Worm (Caenorhabditis elegans) whole organism, mixed stage, embryonic: ENCODE data around the gene flp-8.
A peak's percentile ranks its signal among the peaks of the same experiment; 100 is the strongest.

ENCODE experiments used
- M03D4.4 ChIP-seq: sonication (generic microtip); optimal IDR thresholded peaks from 2 replicates; lab custom pipeline; 2017; ENCODE audit warnings: mild to moderate bottlenecking, missing genetic modification characterization, missing compliant biosample characterization
- bed-3 ChIP-seq: fragments of 200-800 bp; sonication (Bioruptor generic); optimal IDR thresholded peaks from 3 replicates; lab custom pipeline; 2018; ENCODE audit warnings: mild to moderate bottlenecking, missing genetic modification characterization, moderate library complexity, missing compliant biosample characterization
- blmp-1 ChIP-seq: fragments of 150-350 bp; optimal IDR thresholded peaks from 2 replicates; lab custom pipeline; 2014; ENCODE audit warnings: missing biosample characterization, missing genetic modification characterization
- ceh-39 ChIP-seq: fragments of 150-350 bp; optimal IDR thresholded peaks from 2 replicates; lab custom pipeline; 2014; ENCODE audit warnings: missing biosample characterization, missing genetic modification characterization
- ceh-43 ChIP-seq: fragments of 200-800 bp; sonication (Bioruptor generic); optimal IDR thresholded peaks from 2 replicates; lab custom pipeline; 2018; ENCODE audit warnings: mild to moderate bottlenecking, missing genetic modification characterization, moderate library complexity, missing compliant biosample characterization
- ceh-83 ChIP-seq: fragments of 200-800 bp; sonication (Bioruptor generic); optimal IDR thresholded peaks from 2 replicates; lab custom pipeline; 2018; ENCODE audit warnings: mild to moderate bottlenecking, missing genetic modification characterization, missing compliant biosample characterization
- ces-1 ChIP-seq: fragments of 150-350 bp; optimal IDR thresholded peaks from 2 replicates; lab custom pipeline; 2014; ENCODE audit warnings: missing biosample characterization, missing genetic modification reagents, missing genetic modification characterization
- cnd-1 ChIP-seq: fragments of 200-800 bp; sonication (Bioruptor generic); optimal IDR thresholded peaks from 2 replicates; lab custom pipeline; 2018; ENCODE audit warnings: mild to moderate bottlenecking, missing genetic modification characterization, missing compliant biosample characterization
- drap-1 ChIP-seq: fragments of 200-800 bp; sonication (Bioruptor generic); optimal IDR thresholded peaks from 3 replicates; lab custom pipeline; 2018; ENCODE audit warnings: mild to moderate bottlenecking, missing genetic modification characterization, missing compliant biosample characterization
- elt-1 ChIP-seq: sonication (generic microtip); optimal IDR thresholded peaks from 2 replicates; lab custom pipeline; 2017; ENCODE audit warnings: missing genetic modification characterization, mild to moderate bottlenecking, missing compliant biosample characterization, antibody characterized with exemption, moderate library complexity, borderline replicate concordance; ENCODE audit not compliant: insufficient read depth
- elt-3 ChIP-seq: fragments of 150-350 bp; optimal IDR thresholded peaks from 2 replicates; lab custom pipeline; 2014; ENCODE audit warnings: missing biosample characterization, missing genetic modification characterization
- flh-1 ChIP-seq: fragments of 200-800 bp; sonication (Bioruptor generic); optimal IDR thresholded peaks from 2 replicates; lab custom pipeline; 2018; ENCODE audit warnings: mild to moderate bottlenecking, missing genetic modification characterization, moderate library complexity, missing compliant biosample characterization
- hlh-1 ChIP-seq: fragments of 150-350 bp; optimal IDR thresholded peaks from 2 replicates; lab custom pipeline; 2014; ENCODE audit warnings: missing biosample characterization, missing genetic modification reagents, missing genetic modification characterization
- lin-13 ChIP-seq: fragments of 150-350 bp; optimal IDR thresholded peaks from 2 replicates; lab custom pipeline; 2014; ENCODE audit warnings: missing biosample characterization, missing genetic modification characterization
- lin-32 ChIP-seq: fragments of 200-800 bp; sonication (Bioruptor generic); optimal IDR thresholded peaks from 2 replicates; lab custom pipeline; 2018; ENCODE audit warnings: mild to moderate bottlenecking, missing genetic modification characterization, missing compliant biosample characterization
- lsy-2 ChIP-seq: fragments of 150-350 bp; optimal IDR thresholded peaks from 2 replicates; lab custom pipeline; 2014; ENCODE audit warnings: missing biosample characterization, missing genetic modification characterization
- mab-5 ChIP-seq: fragments of 150-350 bp; optimal IDR thresholded peaks from 2 replicates; lab custom pipeline; 2014; ENCODE audit warnings: missing biosample characterization, missing genetic modification characterization
- mep-1 ChIP-seq: fragments of 150-350 bp; optimal IDR thresholded peaks from 2 replicates; lab custom pipeline; 2017; ENCODE audit warnings: missing biosample characterization, missing genetic modification reagents, missing genetic modification characterization, inconsistent platforms
- mls-2 ChIP-seq: sonication (generic microtip); optimal IDR thresholded peaks from 2 replicates; lab custom pipeline; 2016; ENCODE audit warnings: mild to moderate bottlenecking, missing genetic modification characterization, moderate library complexity, missing compliant biosample characterization
- nhr-12 ChIP-seq: fragments of 150-350 bp; optimal IDR thresholded peaks from 2 replicates; lab custom pipeline; 2014; ENCODE audit warnings: missing biosample characterization, missing genetic modification characterization
- nhr-237 ChIP-seq: fragments of 150-350 bp; optimal IDR thresholded peaks from 2 replicates; lab custom pipeline; 2014; ENCODE audit warnings: missing biosample characterization, missing genetic modification characterization
- pha-4 ChIP-seq: fragments of 150-350 bp; optimal IDR thresholded peaks from 2 replicates; lab custom pipeline; 2018; ENCODE audit warnings: missing biosample characterization, missing genetic modification reagents, missing genetic modification characterization
- sem-2 ChIP-seq: fragments of 200-800 bp; sonication (Bioruptor generic); optimal IDR thresholded peaks from 2 replicates; lab custom pipeline; 2018; ENCODE audit warnings: mild to moderate bottlenecking, missing genetic modification characterization, missing compliant biosample characterization
- snpc-4 ChIP-seq: fragments of 150-350 bp; optimal IDR thresholded peaks from 2 replicates; lab custom pipeline; 2014; ENCODE audit warnings: missing biosample characterization, missing genetic modification characterization
- sptf-1 ChIP-seq: sonication (generic microtip); optimal IDR thresholded peaks from 2 replicates; lab custom pipeline; 2017; ENCODE audit warnings: mild to moderate bottlenecking, missing genetic modification characterization, moderate library complexity, missing compliant biosample characterization
- tbx-8 ChIP-seq: fragments of 200-800 bp; sonication (Bioruptor generic); optimal IDR thresholded peaks from 2 replicates; lab custom pipeline; 2018; ENCODE audit warnings: mild to moderate bottlenecking, missing genetic modification characterization, moderate library complexity, missing compliant biosample characterization
- unc-120 ChIP-seq: sonication (generic microtip); optimal IDR thresholded peaks from 2 replicates; lab custom pipeline; 2017; ENCODE audit warnings: missing genetic modification characterization, missing compliant biosample characterization; ENCODE audit not compliant: poor library complexity, severe bottlenecking
- unc-39 ChIP-seq: fragments of 150-350 bp; optimal IDR thresholded peaks from 2 replicates; lab custom pipeline; 2014; ENCODE audit warnings: missing biosample characterization, missing genetic modification characterization
- unc-62 ChIP-seq: fragments of 150-350 bp; optimal IDR thresholded peaks from 2 replicates; lab custom pipeline; 2014; ENCODE audit warnings: missing biosample characterization, missing genetic modification reagents, missing genetic modification characterization
- zip-8 ChIP-seq: fragments of 150-350 bp; optimal IDR thresholded peaks from 2 replicates; lab custom pipeline; 2014; ENCODE audit warnings: missing biosample characterization, missing genetic modification characterization

The flp-8 gene

ce11 chrX:14900487-14900886 lies 19.3 kb downstream of the flp-8 start:
- TF ChIP-seq ceh-43 (GFP tag; lab: Kevin White, UChicago) (no peak), elt-3 (tag; lab: Kevin White, UChicago) (peak; percentile 59)

ce11 chrX:14903424-14903823 lies 22.2 kb downstream of the flp-8 start:
- TF ChIP-seq sem-2 (GFP tag; lab: Kevin White, UChicago) (no peak), unc-62 (no peak), flh-1 (no peak), sptf-1 (no peak), hlh-1 (tag; lab: Kevin White, UChicago) (no peak), ceh-43 (GFP tag; lab: Kevin White, UChicago) (no peak), bed-3 (GFP tag; lab: Kevin White, UChicago) (no peak), nhr-237 (tag; lab: Kevin White, UChicago) (no peak), cnd-1 (tag; lab: Kevin White, UChicago) (no peak), mep-1 (tag; lab: Kevin White, UChicago) (no peak), unc-120 (no peak), ceh-39 (tag; lab: Kevin White, UChicago) (no peak), ces-1 (GFP tag; lab: Kevin White, UChicago) (no peak), unc-39 (tag; lab: Kevin White, UChicago) (no peak), elt-1 (tag; lab: Kevin White, UChicago) (no peak), mls-2 (tag; lab: Kevin White, UChicago) (no peak), lin-13 (tag; lab: Kevin White, UChicago) (no peak)

- TF ChIP-seq ceh-43 (GFP tag; lab: Kevin White, UChicago): no peak
- TF ChIP-seq snpc-4 (tag; lab: Kevin White, UChicago): no peak
- no peak for TF ChIP-seq sem-2 (GFP tag; lab: Kevin White, UChicago)
- TF ChIP-seq mls-2 (tag; lab: Kevin White, UChicago): no peak
- TF ChIP-seq bed-3 (GFP tag; lab: Kevin White, UChicago): no peak
- TF ChIP-seq nhr-12 (tag; lab: Kevin White, UChicago): no peak
- no peak for TF ChIP-seq pha-4 (tag; lab: Kevin White, UChicago)
- no peak for TF ChIP-seq tbx-8
- no peak for TF ChIP-seq drap-1
- TF ChIP-seq lin-32: no peak
- no peak for TF ChIP-seq mab-5 (tag; lab: Kevin White, UChicago)
- TF ChIP-seq nhr-237 (tag; lab: Kevin White, UChicago): no peak
- TF ChIP-seq blmp-1 (tag; lab: Kevin White, UChicago): no peak
Observed at ce11 chrX:14905161-14905560, 23.9 kb downstream of the flp-8 start, which contains the start of gene hex-5. Gene hex-5, minus strand, starts transcription at chrX:14905261.

ce11 chrX:14907257-14907801 lies 26.1 kb downstream of the flp-8 start:
- no peak for TF ChIP-seq elt-1 (tag; lab: Kevin White, UChicago)
- TF ChIP-seq unc-120: no peak
- TF ChIP-seq ceh-83 (GFP tag; lab: Kevin White, UChicago): no peak
- TF ChIP-seq lin-32: no peak
- no peak for TF ChIP-seq cnd-1 (tag; lab: Kevin White, UChicago)
- no peak for TF ChIP-seq snpc-4 (tag; lab: Kevin White, UChicago)
- no peak for TF ChIP-seq bed-3 (GFP tag; lab: Kevin White, UChicago)
- no peak for TF ChIP-seq nhr-12 (tag; lab: Kevin White, UChicago)
- no peak for TF ChIP-seq M03D4.4 (tag; lab: Kevin White, UChicago)
- no peak for TF ChIP-seq sem-2 (GFP tag; lab: Kevin White, UChicago)
- no peak for TF ChIP-seq pha-4 (tag; lab: Kevin White, UChicago)

- TF ChIP-seq lsy-2 (tag; lab: Kevin White, UChicago) (no peak), lin-32 (no peak), ces-1 (GFP tag; lab: Kevin White, UChicago) (no peak), bed-3 (GFP tag; lab: Kevin White, UChicago) (no peak), mep-1 (tag; lab: Kevin White, UChicago) (no peak), drap-1 (no peak), nhr-12 (tag; lab: Kevin White, UChicago) (no peak), snpc-4 (tag; lab: Kevin White, UChicago) (no peak), flh-1 (no peak), ceh-43 (GFP tag; lab: Kevin White, UChicago) (no peak), zip-8 (tag; lab: Kevin White, UChicago) (no peak), sem-2 (GFP tag; lab: Kevin White, UChicago) (no peak), sptf-1 (no peak), blmp-1 (tag; lab: Kevin White, UChicago) (no peak), mls-2 (tag; lab: Kevin White, UChicago) (no peak)
- TF ChIP-seq, all 35 proteins: peak for 0
Observed at ce11 chrX:14910689-14911088, 29.5 kb downstream of the flp-8 start.
